Fruit fly (Drosophila melanogaster) whole organism, embryonic: ENCODE measurements around the gene CG32189.

ENCODE experiments used
- CG10209 ChIP-seq: fragments of 200-800 bp; sonication (Bioruptor generic); optimal IDR thresholded peaks from 3 replicates; lab custom pipeline; 2017; ENCODE audit warnings: missing biosample characterization, mild to moderate bottlenecking, missing genetic modification characterization, missing genetic modification reagents
- CG10959 ChIP-seq: fragments of 200-800 bp; sonication (Bioruptor generic); IDR thresholded peaks from 2 replicates; pipeline ENCODE4 v1.3.6; 2022; ENCODE audit warnings: missing biosample characterization, missing genetic modification characterization
- CG12942 ChIP-seq: fragments of 200-800 bp; sonication (Bioruptor generic); optimal IDR thresholded peaks from 3 replicates; lab custom pipeline; 2016; ENCODE audit warnings: missing biosample characterization, missing genetic modification characterization
- CG13296 ChIP-seq: fragments of 200-800 bp; sonication (Bioruptor generic); optimal IDR thresholded peaks from 3 replicates; lab custom pipeline; 2018; ENCODE audit warnings: missing biosample characterization, mild to moderate bottlenecking, missing genetic modification characterization
- CG13424 ChIP-seq: fragments of 200-800 bp; sonication (Bioruptor generic); optimal IDR thresholded peaks from 2 replicates; lab custom pipeline; 2019; ENCODE audit warnings: missing biosample characterization, mild to moderate bottlenecking, missing genetic modification characterization, moderate library complexity
- CG13624 ChIP-seq: fragments of 200-800 bp; sonication (Bioruptor generic); optimal IDR thresholded peaks from 2 replicates; lab custom pipeline; 2016; ENCODE audit warnings: missing biosample characterization, missing genetic modification characterization
- CG15073 ChIP-seq: fragments of 200-800 bp; sonication (Bioruptor generic); optimal IDR thresholded peaks from 2 replicates; lab custom pipeline; 2016; ENCODE audit warnings: missing biosample characterization, missing genetic modification characterization
- CG15696 ChIP-seq: fragments of 200-800 bp; sonication (Bioruptor generic); optimal IDR thresholded peaks from 2 replicates; lab custom pipeline; 2019; ENCODE audit warnings: missing biosample characterization, mild to moderate bottlenecking, missing genetic modification characterization, moderate library complexity
- CG17359 ChIP-seq: fragments of 200-800 bp; sonication (Bioruptor generic); optimal IDR thresholded peaks from 3 replicates; lab custom pipeline; 2018; ENCODE audit warnings: missing biosample characterization, mild to moderate bottlenecking, missing genetic modification characterization, moderate library complexity
- CG17612 ChIP-seq: fragments of 200-800 bp; sonication (Bioruptor generic); IDR thresholded peaks from 2 replicates; pipeline ENCODE4 v1.3.6; 2022; ENCODE audit warnings: missing biosample characterization, missing genetic modification characterization
- CG2116 ChIP-seq: fragments of 200-800 bp; sonication (Bioruptor generic); optimal IDR thresholded peaks from 3 replicates; lab custom pipeline; 2018; ENCODE audit warnings: missing biosample characterization, mild to moderate bottlenecking, missing genetic modification characterization
- CG4404 ChIP-seq: fragments of 200-800 bp; sonication (Bioruptor generic); IDR thresholded peaks from 2 replicates; pipeline ENCODE4 v1.3.6; 2022; ENCODE audit warnings: missing biosample characterization, missing genetic modification characterization
- CG4730 ChIP-seq: fragments of 200-800 bp; sonication (Bioruptor generic); IDR thresholded peaks from 2 replicates; pipeline ENCODE4 v1.3.6; 2022; ENCODE audit warnings: missing biosample characterization, missing genetic modification characterization
- CG6683 ChIP-seq: fragments of 200-800 bp; sonication (Bioruptor generic); optimal IDR thresholded peaks from 2 replicates; lab custom pipeline; 2017; ENCODE audit warnings: missing biosample characterization, mild to moderate bottlenecking, missing genetic modification characterization, missing genetic modification reagents
- CG6689 ChIP-seq: fragments of 200-800 bp; sonication (Bioruptor generic); IDR thresholded peaks from 2 replicates; pipeline ENCODE4 v1.3.6; 2022; ENCODE audit warnings: missing biosample characterization, missing genetic modification characterization
- CG7745 ChIP-seq: fragments of 200-800 bp; sonication (Bioruptor generic); optimal IDR thresholded peaks from 2 replicates; lab custom pipeline; 2018; ENCODE audit warnings: missing biosample characterization, mild to moderate bottlenecking, missing genetic modification characterization, moderate library complexity
- CoRest ChIP-seq: fragments of 200-800 bp; sonication (Bioruptor generic); optimal IDR thresholded peaks from 3 replicates; lab custom pipeline; 2018; ENCODE audit warnings: missing biosample characterization, mild to moderate bottlenecking, missing genetic modification characterization, moderate library complexity
- D19B ChIP-seq: fragments of 200-800 bp; sonication (Bioruptor generic); optimal IDR thresholded peaks from 2 replicates; lab custom pipeline; 2017; ENCODE audit warnings: missing biosample characterization, mild to moderate bottlenecking, missing genetic modification characterization
- Dek ChIP-seq: fragments of 200-800 bp; sonication (Bioruptor generic); optimal IDR thresholded peaks from 3 replicates; lab custom pipeline; 2019; ENCODE audit warnings: missing biosample characterization, mild to moderate bottlenecking, missing genetic modification characterization, moderate library complexity
- Dip3 ChIP-seq: fragments of 200-800 bp; sonication (Bioruptor generic); optimal IDR thresholded peaks from 3 replicates; lab custom pipeline; 2016; ENCODE audit warnings: missing biosample characterization, missing genetic modification characterization
- Doc2 ChIP-seq: fragments of 200-800 bp; sonication (Bioruptor generic); IDR thresholded peaks from 2 replicates; pipeline ENCODE4 v1.3.6; 2022; ENCODE audit warnings: missing biosample characterization, missing genetic modification characterization
- Ets65A ChIP-seq: fragments of 200-800 bp; sonication (Bioruptor generic); peaks from one replicate; lab custom pipeline; 2016; ENCODE audit warnings: missing biosample characterization, missing genetic modification characterization
- HHEX ChIP-seq: fragments of 200-800 bp; sonication (Bioruptor generic); optimal IDR thresholded peaks from 3 replicates; lab custom pipeline; 2017; ENCODE audit warnings: missing biosample characterization, mild to moderate bottlenecking, missing genetic modification characterization, missing genetic modification reagents
- Nf-YB ChIP-seq: fragments of 200-800 bp; sonication (Bioruptor generic); optimal IDR thresholded peaks from 3 replicates; lab custom pipeline; 2019; ENCODE audit warnings: missing biosample characterization, mild to moderate bottlenecking, missing genetic modification characterization, moderate library complexity
- Nf-YC ChIP-seq: fragments of 200-800 bp; optimal IDR thresholded peaks from 3 replicates; lab custom pipeline; 2019; ENCODE audit warnings: missing biosample characterization, mild to moderate bottlenecking, missing genetic modification characterization, moderate library complexity
- Oaz ChIP-seq: fragments of 200-800 bp; sonication (Bioruptor generic); IDR thresholded peaks from 2 replicates; pipeline ENCODE4 v1.3.6; 2022; ENCODE audit warnings: missing biosample characterization, missing genetic modification characterization
- Scr ChIP-seq: fragments of 200-800 bp; sonication (Bioruptor generic); IDR thresholded peaks from 2 replicates; pipeline ENCODE4 v1.3.6; 2022; ENCODE audit warnings: missing biosample characterization, missing genetic modification characterization; ENCODE audit not compliant: partially characterized antibody
- Sox100B ChIP-seq: fragments of 200-800 bp; sonication (Bioruptor generic); optimal IDR thresholded peaks from 3 replicates; lab custom pipeline; 2018; ENCODE audit warnings: missing biosample characterization, mild to moderate bottlenecking, missing genetic modification characterization
- TFAM ChIP-seq: fragments of 200-800 bp; sonication (Bioruptor generic); optimal IDR thresholded peaks from 2 replicates; lab custom pipeline; 2017; ENCODE audit warnings: missing biosample characterization, missing genetic modification characterization, inconsistent platforms
- Vsx1 ChIP-seq: fragments of 200-800 bp; sonication (Bioruptor generic); optimal IDR thresholded peaks from 2 replicates; lab custom pipeline; 2017; ENCODE audit warnings: missing biosample characterization, mild to moderate bottlenecking, missing genetic modification characterization, missing genetic modification reagents
- az2 ChIP-seq: fragments of 200-800 bp; sonication (Bioruptor generic); optimal IDR thresholded peaks from 3 replicates; lab custom pipeline; 2016; ENCODE audit warnings: missing biosample characterization, missing genetic modification characterization
- bcd ChIP-seq: fragments of 200-800 bp; sonication (Bioruptor generic); optimal IDR thresholded peaks from 2 replicates; lab custom pipeline; 2017; ENCODE audit warnings: missing biosample characterization, mild to moderate bottlenecking, missing genetic modification characterization
- caup ChIP-seq: fragments of 200-800 bp; sonication (Bioruptor generic); optimal IDR thresholded peaks from 3 replicates; lab custom pipeline; 2017; ENCODE audit warnings: missing biosample characterization, mild to moderate bottlenecking, missing genetic modification characterization, moderate library complexity; ENCODE audit not compliant: severe bottlenecking
- dpn ChIP-seq, 2 experiments: fragments of 200-800 bp; sonication (Bioruptor generic); optimal IDR thresholded peaks; 3 replicates each; lab custom pipeline; 2016; ENCODE audit warnings: missing biosample characterization in 2 of 2, missing genetic modification characterization in 2 of 2
- dysf ChIP-seq: fragments of 200-800 bp; sonication (Bioruptor generic); IDR thresholded peaks from 3 replicates; pipeline ENCODE4 v1.3.6; 2022; ENCODE audit warnings: missing biosample characterization, missing genetic modification characterization
- fd102C ChIP-seq: fragments of 200-800 bp; sonication (Bioruptor generic); optimal IDR thresholded peaks from 2 replicates; lab custom pipeline; 2018; ENCODE audit warnings: missing biosample characterization, mild to moderate bottlenecking, missing genetic modification characterization, moderate library complexity
- grau ChIP-seq: fragments of 200-800 bp; optimal IDR thresholded peaks from 3 replicates; lab custom pipeline; 2019; ENCODE audit warnings: missing biosample characterization, mild to moderate bottlenecking, missing genetic modification characterization, moderate library complexity
- grn ChIP-seq: fragments of 200-800 bp; sonication (Bioruptor generic); optimal IDR thresholded peaks from 3 replicates; lab custom pipeline; 2017; ENCODE audit warnings: missing biosample characterization, missing genetic modification characterization
- ham ChIP-seq: fragments of 200-800 bp; sonication (Bioruptor generic); IDR thresholded peaks from 2 replicates; pipeline ENCODE4 v1.3.6; 2022; ENCODE audit warnings: missing biosample characterization, missing genetic modification characterization
- knrl ChIP-seq: fragments of 200-800 bp; sonication (Bioruptor generic); IDR thresholded peaks from 3 replicates; pipeline ENCODE4 v1.3.6; 2022; ENCODE audit warnings: missing biosample characterization, missing genetic modification characterization; ENCODE audit not compliant: partially characterized antibody
- pita ChIP-seq: fragments of 200-800 bp; sonication (Bioruptor generic); optimal IDR thresholded peaks from 2 replicates; lab custom pipeline; 2017; ENCODE audit warnings: missing biosample characterization, mild to moderate bottlenecking, missing genetic modification characterization
- pnt ChIP-seq: fragments of 200-800 bp; sonication (Bioruptor generic); optimal IDR thresholded peaks from 3 replicates; lab custom pipeline; 2016; ENCODE audit warnings: missing biosample characterization, missing genetic modification characterization
- pum ChIP-seq: fragments of 200-800 bp; sonication (Bioruptor generic); optimal IDR thresholded peaks from 2 replicates; lab custom pipeline; 2016; ENCODE audit warnings: missing biosample characterization, missing genetic modification characterization
- sob ChIP-seq: fragments of 200-800 bp; sonication (Bioruptor generic); IDR thresholded peaks from 2 replicates; pipeline ENCODE4 v1.3.6; 2022; ENCODE audit warnings: missing biosample characterization, missing genetic modification characterization
- tna ChIP-seq: fragments of 200-800 bp; sonication (Bioruptor generic); IDR thresholded peaks from 2 replicates; pipeline ENCODE4 v1.3.6; 2022; ENCODE audit warnings: missing biosample characterization, missing genetic modification characterization; ENCODE audit not compliant: partially characterized antibody
- twi ChIP-seq: fragments of 200-800 bp; optimal IDR thresholded peaks from 2 replicates; lab custom pipeline; 2019; ENCODE audit warnings: missing biosample characterization, mild to moderate bottlenecking, missing genetic modification characterization, moderate library complexity
- vnd ChIP-seq: fragments of 200-800 bp; sonication (Bioruptor generic); IDR thresholded peaks from 3 replicates; pipeline ENCODE4 v1.3.6; 2022; ENCODE audit warnings: missing biosample characterization, missing genetic modification characterization; ENCODE audit not compliant: partially characterized antibody
- zen ChIP-seq: fragments of 200-800 bp; sonication (Bioruptor generic); optimal IDR thresholded peaks from 3 replicates; lab custom pipeline; 2018; ENCODE audit warnings: missing biosample characterization, mild to moderate bottlenecking, missing genetic modification characterization, moderate library complexity

CG32189 gene

DNA sequence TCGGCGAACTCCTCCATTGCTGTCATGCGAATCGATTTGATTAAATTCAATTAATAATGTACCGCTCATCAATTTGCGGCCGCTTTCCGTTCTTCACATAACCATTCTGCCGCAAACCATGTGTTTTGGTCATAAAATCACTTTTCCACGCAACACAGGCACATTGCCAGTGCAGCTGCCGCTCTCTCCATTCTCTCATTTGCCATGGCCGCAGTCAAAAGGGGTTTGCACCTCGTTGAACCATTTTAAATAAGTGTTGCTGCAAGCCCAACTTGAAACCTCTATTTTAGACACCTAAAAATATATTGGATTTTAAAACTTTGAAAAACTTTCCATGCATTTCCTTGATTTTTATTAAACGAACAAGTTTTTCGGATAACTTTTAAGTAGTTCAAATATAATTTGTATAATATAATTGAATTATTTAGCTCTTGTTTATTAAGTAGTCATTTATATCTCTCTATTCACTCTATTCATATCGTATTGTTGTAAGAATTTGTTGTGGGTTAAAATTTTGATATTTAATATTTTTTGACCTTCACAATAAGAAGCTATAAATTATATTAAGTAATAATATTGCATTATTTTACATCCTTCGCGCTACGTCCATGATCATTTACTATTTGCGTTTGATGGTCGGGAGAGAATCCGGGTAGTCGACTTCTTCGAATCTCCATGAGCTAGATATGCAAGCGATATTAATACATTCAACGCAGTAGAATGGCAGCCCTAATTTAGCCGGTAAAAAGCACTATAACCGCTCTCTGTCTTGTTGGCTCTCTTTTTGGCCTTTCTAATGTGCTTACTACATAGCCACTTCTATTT lies 21.9 kb upstream of the CG32189 start, which contains the start of gene CG5535 (continued):
- peak; percentile 30 for TF ChIP-seq CG13624 (GFP tag; lab: Kevin White, UChicago)
- peak; percentile 81 for TF ChIP-seq CG13296
- TF ChIP-seq vnd (GFP tag; lab: Robert Waterston, UW) = no peak
- TF ChIP-seq pita (GFP tag; lab: Kevin White, UChicago) = no peak
- peak; percentile 94 for TF ChIP-seq Sox100B
- TF ChIP-seq CoRest = peak; percentile 93
- TF ChIP-seq grn (GFP tag; lab: Kevin White, UChicago) = no peak
- peak; percentile 56 for TF ChIP-seq caup
- TF ChIP-seq dpn (GFP tag; optimal IDR thresholded peaks at IDR 0.05; lab: Kevin White, UChicago) = peak; percentile 20 to 75
- TF ChIP-seq CG15073 = no peak
- TF ChIP-seq CG15696 (tag; lab: Kevin White, UChicago) = peak; percentile 61
- peak; percentile 88 for TF ChIP-seq bcd
- TF ChIP-seq CG10209 (GFP tag; lab: Kevin White, UChicago) = peak; percentile 88
- TF ChIP-seq az2 (GFP tag; lab: Kevin White, UChicago) = peak; percentile 83
- TF ChIP-seq CG12942 (GFP tag; lab: Kevin White, UChicago) = peak; percentile 37
- TF ChIP-seq Oaz (GFP tag; lab: Robert Waterston, UW) = peak; percentile 47
- peak; percentile 42 for TF ChIP-seq pnt (GFP tag; lab: Kevin White, UChicago)
- TF ChIP-seq CG10959 (GFP tag; lab: Robert Waterston, UW) = peak; percentile 49; the same call in 1 of the 2 replicates
- TF ChIP-seq Scr (GFP tag; lab: Robert Waterston, UW) = no peak
- peak; percentile 12 for TF ChIP-seq pum
- peak; percentile 73 for TF ChIP-seq Nf-YB
- TF ChIP-seq CG4730 = peak; percentile 44
- TF ChIP-seq D19B = peak; percentile 49
- no peak for TF ChIP-seq Doc2 (GFP tag; lab: Robert Waterston, UW)
- TF ChIP-seq fd102C (GFP tag; lab: Kevin White, UChicago) = peak; percentile 24
- peak; percentile 25; the same call in 1 of the 2 replicates for TF ChIP-seq CG4404 (GFP tag; lab: Robert Waterston, UW)
- peak; percentile 77 for TF ChIP-seq sob (GFP tag; lab: Robert Waterston, UW)
- peak; percentile 33 for TF ChIP-seq CG6683
- peak; percentile 60; the same call in 1 of the 2 replicates for TF ChIP-seq CG6689 (GFP tag; lab: Robert Waterston, UW)
- TF ChIP-seq Nf-YC (tag; lab: Kevin White, UChicago) = peak; percentile 84
- peak; percentile 32 for TF ChIP-seq CG2116
- TF ChIP-seq zen = peak; percentile 59
- TF ChIP-seq dysf (GFP tag; lab: Robert Waterston, UW) = peak; percentile 69
- TF ChIP-seq grau (tag; lab: Kevin White, UChicago) = peak; percentile 88
- peak; percentile 71 for TF ChIP-seq twi (tag; lab: Kevin White, UChicago)
- no peak for TF ChIP-seq ham
- TF ChIP-seq CG17359 (tag; lab: Kevin White, UChicago) = peak; percentile 59
- TF ChIP-seq Dek (tag; lab: Kevin White, UChicago) = peak; percentile 71
- no peak for TF ChIP-seq knrl (GFP tag; lab: Robert Waterston, UW)
- peak; percentile 86 for TF ChIP-seq Ets65A (GFP tag; lab: Kevin White, UChicago)
- peak; percentile 91 for TF ChIP-seq CG13424 (tag; lab: Kevin White, UChicago)
- TF ChIP-seq CG17612 (GFP tag; lab: Robert Waterston, UW) = peak; percentile 22; the same call in 1 of the 2 replicates
- peak; percentile 66 for TF ChIP-seq HHEX (GFP tag; lab: Kevin White, UChicago)
- TF ChIP-seq CG7745 (tag; lab: Kevin White, UChicago) = no peak
- TF ChIP-seq Vsx1 (GFP tag; lab: Kevin White, UChicago) = peak; percentile 34
- TF ChIP-seq TFAM (GFP tag; lab: Kevin White, UChicago) = no peak
- TF ChIP-seq Dip3 = peak; percentile 17
- no peak for TF ChIP-seq tna (GFP tag; lab: Robert Waterston, UW)
